Fruit fly (Drosophila melanogaster) Kc167 (cell line): ENCODE results near the gene CG9135.

Experiments
- Myc ChIP-seq: fragments of >200 bp; optimal IDR thresholded peaks from 2 replicates; lab custom pipeline; 2017; ENCODE audit warnings: missing external identifiers
- Sin3A ChIP-seq: fragments of >200 bp; optimal IDR thresholded peaks from 2 replicates; lab custom pipeline; 2018; ENCODE audit warnings: missing external identifiers
- h ChIP-seq: fragments of >200 bp; optimal IDR thresholded peaks from 3 replicates; lab custom pipeline; 2018; ENCODE audit warnings: missing external identifiers
- insv ChIP-seq: fragments of >200 bp; optimal IDR thresholded peaks from 3 replicates; lab custom pipeline; 2018; ENCODE audit warnings: missing external identifiers
- psq ChIP-seq: fragments of >200 bp; optimal IDR thresholded peaks from 2 replicates; lab custom pipeline; 2017; ENCODE audit warnings: missing external identifiers

DNA sequence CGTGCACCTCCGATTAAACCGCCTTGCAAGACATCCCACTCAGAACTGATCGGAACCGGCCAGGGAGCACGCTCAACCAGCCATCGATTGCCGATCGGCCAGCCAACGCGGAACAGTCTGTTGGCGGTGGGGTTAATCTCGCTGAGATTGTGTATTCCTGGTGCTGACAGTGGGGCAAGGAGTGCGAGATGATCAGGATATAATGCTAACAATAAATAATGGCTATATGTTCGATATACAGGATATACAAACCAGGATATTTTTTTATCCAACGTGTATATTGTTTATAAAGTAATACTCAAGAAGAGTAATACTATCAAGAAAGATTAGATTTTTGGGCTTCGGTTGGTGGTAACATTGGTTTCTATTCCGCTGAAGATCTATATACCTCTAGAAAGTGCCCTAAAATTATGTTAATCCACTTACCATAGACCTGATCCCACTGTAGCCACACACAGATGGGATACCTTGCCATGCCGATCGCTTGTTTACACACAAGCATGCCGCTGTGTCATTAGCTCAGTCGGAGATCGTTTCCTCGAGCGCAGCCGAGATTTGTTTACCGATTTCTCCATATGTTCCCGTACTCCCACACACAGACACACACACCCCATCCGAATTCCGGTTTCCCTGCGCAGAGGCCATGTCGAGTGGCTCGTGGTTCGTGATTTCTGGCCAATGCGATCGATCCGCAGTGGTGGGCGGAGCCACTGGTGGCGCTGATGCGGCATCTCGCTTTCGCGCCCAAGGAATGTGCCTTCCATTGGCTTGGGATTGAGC is 31.1 kb upstream of the CG9135 start, which contains the start of gene H2.0:
- no peak for TF ChIP-seq h (lab: Kevin White, UChicago)
- TF ChIP-seq Sin3A = no peak
- TF ChIP-seq psq (lab: Kevin White, UChicago) = no peak
- TF ChIP-seq Myc = no peak
- no peak for TF ChIP-seq insv
